Fruit fly (Drosophila melanogaster) whole organism, prepupa: Measurements from ENCODE around the gene CG18549.

Experiments used
- CG10631 ChIP-seq: fragments of 200-800 bp; sonication (Bioruptor generic); optimal IDR thresholded peaks from 2 replicates; lab custom pipeline; 2016; ENCODE audit warnings: missing biosample characterization, missing genetic modification characterization
- CG15336 ChIP-seq: fragments of 200-800 bp; sonication (Bioruptor generic); IDR thresholded peaks from 2 replicates; pipeline ENCODE4 v1.3.6; 2022; ENCODE audit warnings: missing biosample characterization, missing genetic modification characterization
- CG16779 ChIP-seq: fragments of 200-800 bp; sonication (Bioruptor generic); optimal IDR thresholded peaks from 3 replicates; lab custom pipeline; 2017; ENCODE audit warnings: missing biosample characterization, mild to moderate bottlenecking, missing genetic modification characterization
- CG3032 ChIP-seq: fragments of 200-800 bp; optimal IDR thresholded peaks from 2 replicates; lab custom pipeline; 2019; ENCODE audit warnings: missing biosample characterization, mild to moderate bottlenecking, missing genetic modification characterization, moderate library complexity
- CG34406 ChIP-seq: fragments of 200-800 bp; sonication (Bioruptor generic); optimal IDR thresholded peaks from 3 replicates; lab custom pipeline; 2016; ENCODE audit warnings: missing biosample characterization, missing genetic modification characterization
- CG3919 ChIP-seq: fragments of 200-800 bp; sonication (Bioruptor generic); optimal IDR thresholded peaks from 3 replicates; lab custom pipeline; 2016; ENCODE audit warnings: missing biosample characterization, missing genetic modification characterization
- CG4318 ChIP-seq: fragments of 200-800 bp; sonication (Bioruptor generic); optimal IDR thresholded peaks from 3 replicates; lab custom pipeline; 2017; ENCODE audit warnings: missing biosample characterization, mild to moderate bottlenecking, missing genetic modification characterization
- CG6163 ChIP-seq: fragments of 200-800 bp; sonication (Bioruptor generic); IDR thresholded peaks from 3 replicates; pipeline ENCODE4 v1.3.6; 2022; ENCODE audit warnings: missing biosample characterization, missing genetic modification characterization
- CG6808 ChIP-seq: fragments of 200-800 bp; sonication (Bioruptor generic); optimal IDR thresholded peaks from 3 replicates; lab custom pipeline; 2017; ENCODE audit warnings: missing biosample characterization, missing genetic modification characterization, mild to moderate bottlenecking, moderate library complexity, missing genetic modification reagents
- CG6854 ChIP-seq: fragments of 200-800 bp; sonication (Bioruptor generic); optimal IDR thresholded peaks from 2 replicates; lab custom pipeline; 2017; ENCODE audit warnings: missing biosample characterization, mild to moderate bottlenecking, missing genetic modification characterization
- CG8319 ChIP-seq: fragments of 200-800 bp; sonication (Bioruptor generic); optimal IDR thresholded peaks from 3 replicates; lab custom pipeline; 2016; ENCODE audit warnings: missing biosample characterization, missing genetic modification characterization
- CG8632 ChIP-seq: fragments of 200-800 bp; sonication (Bioruptor generic); optimal IDR thresholded peaks from 3 replicates; lab custom pipeline; 2016; ENCODE audit warnings: missing biosample characterization, missing genetic modification characterization
- CG9139 ChIP-seq: fragments of 200-800 bp; sonication (Bioruptor generic); optimal IDR thresholded peaks from 3 replicates; lab custom pipeline; 2017; ENCODE audit warnings: missing biosample characterization, mild to moderate bottlenecking, missing genetic modification characterization
- Eip78C ChIP-seq: fragments of 200-800 bp; sonication (Bioruptor generic); peaks from one replicate; lab custom pipeline; 2016; ENCODE audit warnings: missing biosample characterization, missing genetic modification characterization
- Eip93F ChIP-seq: fragments of 200-800 bp; sonication (Bioruptor generic); optimal IDR thresholded peaks from 2 replicates; lab custom pipeline; 2016; ENCODE audit warnings: missing biosample characterization, mild to moderate bottlenecking, missing genetic modification characterization
- Ets96B ChIP-seq: fragments of 200-800 bp; optimal IDR thresholded peaks from 2 replicates; lab custom pipeline; 2019; ENCODE audit warnings: missing biosample characterization, mild to moderate bottlenecking, missing genetic modification characterization, moderate library complexity
- Gug ChIP-seq: fragments of 200-800 bp; sonication (Bioruptor generic); IDR thresholded peaks from 2 replicates; pipeline ENCODE4 v1.3.6; 2022; ENCODE audit warnings: missing biosample characterization, missing genetic modification characterization
- Hr39 ChIP-seq: fragments of 200-800 bp; sonication (Bioruptor generic); optimal IDR thresholded peaks from 2 replicates; lab custom pipeline; 2016; ENCODE audit warnings: missing biosample characterization, missing genetic modification characterization
- Lpt ChIP-seq: fragments of 200-800 bp; sonication (Bioruptor generic); optimal IDR thresholded peaks from 3 replicates; lab custom pipeline; 2016; ENCODE audit warnings: missing biosample characterization, missing genetic modification characterization
- Sox14 ChIP-seq: fragments of 200-800 bp; sonication (Bioruptor generic); optimal IDR thresholded peaks from 3 replicates; lab custom pipeline; 2016; ENCODE audit warnings: missing biosample characterization, missing genetic modification characterization
- Sox15 ChIP-seq: fragments of 200-800 bp; sonication (Bioruptor generic); optimal IDR thresholded peaks from 3 replicates; lab custom pipeline; 2016; ENCODE audit warnings: missing biosample characterization, missing genetic modification characterization
- acj6 ChIP-seq: fragments of 200-800 bp; sonication (Bioruptor generic); optimal IDR thresholded peaks from 3 replicates; lab custom pipeline; 2016; ENCODE audit warnings: missing biosample characterization, missing genetic modification characterization
- eg ChIP-seq: fragments of 200-800 bp; sonication (Bioruptor generic); IDR thresholded peaks from 3 replicates; pipeline ENCODE4 v1.3.6; 2022; ENCODE audit warnings: missing biosample characterization, missing genetic modification characterization
- esn ChIP-seq: fragments of 200-800 bp; sonication (Bioruptor generic); optimal IDR thresholded peaks from 2 replicates; lab custom pipeline; 2016; ENCODE audit warnings: missing biosample characterization, mild to moderate bottlenecking, missing genetic modification characterization, moderate library complexity
- fkh ChIP-seq: fragments of 200-800 bp; sonication (Bioruptor generic); optimal IDR thresholded peaks from 3 replicates; lab custom pipeline; 2017; ENCODE audit warnings: missing biosample characterization, mild to moderate bottlenecking, missing genetic modification characterization, moderate library complexity
- lz ChIP-seq: fragments of 200-800 bp; sonication (Bioruptor generic); optimal IDR thresholded peaks from 3 replicates; lab custom pipeline; 2016; ENCODE audit warnings: missing biosample characterization, missing genetic modification characterization
- net ChIP-seq: fragments of 200-800 bp; sonication (Bioruptor generic); optimal IDR thresholded peaks from 3 replicates; lab custom pipeline; 2016; ENCODE audit warnings: missing biosample characterization, missing genetic modification characterization
- pdm3 ChIP-seq: fragments of 200-800 bp; sonication (Bioruptor generic); optimal IDR thresholded peaks from 3 replicates; lab custom pipeline; 2016; ENCODE audit warnings: missing biosample characterization, missing genetic modification characterization
- salr ChIP-seq, 2 experiments: fragments of 200-800 bp; sonication (Bioruptor generic); optimal IDR thresholded peaks; 3 replicates each; lab custom pipeline; 2016 to 2018; ENCODE audit warnings: missing biosample characterization in 2 of 2, missing genetic modification characterization in 2 of 2, mild to moderate bottlenecking in 1 of 2
- spab ChIP-seq: fragments of 200-800 bp; sonication (Bioruptor generic); optimal IDR thresholded peaks from 2 replicates; lab custom pipeline; 2017; ENCODE audit warnings: missing biosample characterization, mild to moderate bottlenecking, missing genetic modification characterization, missing genetic modification reagents
- ss ChIP-seq, 2 experiments: fragments of 200-800 bp; sonication (Bioruptor generic); optimal IDR thresholded peaks; 2 replicates in 1 of 2; 3 replicates in 1 of 2; lab custom pipeline; 2017 to 2018; ENCODE audit warnings: mild to moderate bottlenecking in 2 of 2, missing biosample characterization in 2 of 2, missing genetic modification characterization in 2 of 2, moderate library complexity in 1 of 2
- svp ChIP-seq: fragments of 200-800 bp; sonication (Bioruptor generic); peaks from one replicate; lab custom pipeline; 2016; ENCODE audit warnings: missing biosample characterization, missing genetic modification characterization
- topi ChIP-seq: fragments of 200-800 bp; sonication (Bioruptor generic); optimal IDR thresholded peaks from 3 replicates; lab custom pipeline; 2016; ENCODE audit warnings: missing biosample characterization, missing genetic modification characterization
- vri ChIP-seq: fragments of 200-800 bp; sonication (Bioruptor generic); optimal IDR thresholded peaks from 3 replicates; lab custom pipeline; 2016; ENCODE audit warnings: missing biosample characterization, mild to moderate bottlenecking, missing genetic modification characterization

CG18549 gene

dm6 chr3R:12408160-12408559 lies 40.9 kb upstream of the CG18549 start, which contains the start of gene CG5196:
CG5196 (plus strand) TSS chr3R:12408316.
- TF ChIP-seq CG6163 (GFP tag; lab: Robert Waterston, UW), result peak; percentile 20; the same call in 1 of the 3 replicates
- TF ChIP-seq Eip78C (GFP tag; lab: Kevin White, UChicago), result peak; percentile 67
- no peak for TF ChIP-seq CG6808 (GFP tag; lab: Kevin White, UChicago)
- peak in 1 of 2 experiments; percentile 38 for TF ChIP-seq ss (GFP tag; optimal IDR thresholded peaks at IDR 0.05; lab: Kevin White, UChicago)
- peak; percentile 93 for TF ChIP-seq fkh (GFP tag; lab: Kevin White, UChicago)
- no peak for TF ChIP-seq vri (GFP tag; lab: Kevin White, UChicago)
- peak; percentile 4 for TF ChIP-seq Sox14
- peak; percentile 25 for TF ChIP-seq CG6854 (GFP tag; lab: Kevin White, UChicago)
- TF ChIP-seq CG15336 (GFP tag; lab: Robert Waterston, UW), result 0 out of 2 replicates have a peak, but pooled peaks have one; percentile 25
- TF ChIP-seq pdm3 (GFP tag; lab: Kevin White, UChicago), result no peak
- peak; percentile 10 for TF ChIP-seq Ets96B (tag; lab: Kevin White, UChicago)
- peak; percentile 25 for TF ChIP-seq esn

DNA sequence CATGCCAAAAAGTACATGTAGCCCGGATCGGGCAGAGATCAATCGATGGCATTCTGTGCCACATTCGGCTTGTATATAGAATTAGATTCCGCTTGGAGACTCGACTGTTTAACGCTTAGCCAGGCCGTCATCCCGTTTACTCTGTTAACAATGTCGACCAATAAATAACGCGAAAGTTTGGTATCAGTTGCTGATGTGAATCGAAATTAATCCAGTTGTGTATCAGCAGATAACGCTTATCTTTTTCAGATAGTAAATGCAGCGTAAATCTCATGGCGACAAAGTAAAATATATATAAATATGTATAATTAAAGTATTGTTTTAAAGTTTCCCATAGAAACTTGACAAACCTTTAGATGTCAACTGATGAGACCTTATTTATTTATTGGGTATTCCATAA lies 37.6 kb upstream of the CG18549 start:
- TF ChIP-seq CG3919 (no peak), vri (GFP tag; lab: Kevin White, UChicago) (no peak), salr (GFP tag; optimal IDR thresholded peaks at IDR 0.05; lab: Kevin White, UChicago) (no peak), svp (GFP tag; lab: Kevin White, UChicago) (no peak), Ets96B (tag; lab: Kevin White, UChicago) (no peak), CG34406 (no peak), CG4318 (GFP tag; lab: Kevin White, UChicago) (no peak), CG8319 (GFP tag; lab: Kevin White, UChicago) (no peak), eg (GFP tag; lab: Robert Waterston, UW) (no peak)

dm6 chr3R:12413274-12413958 lies 35.7 kb upstream of the CG18549 start, which contains the start of the genes Dip-C and pps:
Dip-C (minus strand) TSS chr3R:12413759.
pps (plus strand) TSS chr3R:12413828.
- TF ChIP-seq Hr39 (GFP tag; lab: Kevin White, UChicago), result no peak
- no peak for TF ChIP-seq Gug
- no peak for TF ChIP-seq CG15336 (GFP tag; lab: Robert Waterston, UW)
- TF ChIP-seq CG8632 (GFP tag; lab: Kevin White, UChicago), result no peak
- peak; percentile 10 for TF ChIP-seq CG3032 (tag; lab: Kevin White, UChicago)
- no peak for TF ChIP-seq CG10631 (GFP tag; lab: Kevin White, UChicago)
- TF ChIP-seq CG3919, result no peak
- TF ChIP-seq Sox15, result no peak
- no peak for TF ChIP-seq net
- no peak for TF ChIP-seq CG34406
- no peak for TF ChIP-seq CG16779
- peak; percentile 32 for TF ChIP-seq esn
- peak; percentile 63 for TF ChIP-seq Sox14
- no peak for TF ChIP-seq spab (GFP tag; lab: Kevin White, UChicago)
- TF ChIP-seq lz (GFP tag; lab: Kevin White, UChicago), result no peak
- TF ChIP-seq acj6, result no peak
- TF ChIP-seq Lpt (GFP tag; lab: Kevin White, UChicago), result no peak
- TF ChIP-seq CG6854 (GFP tag; lab: Kevin White, UChicago), result peak; percentile 51
- no peak for TF ChIP-seq topi (GFP tag; lab: Kevin White, UChicago)
- no peak for TF ChIP-seq CG9139 (GFP tag; lab: Kevin White, UChicago)
- TF ChIP-seq Ets96B (tag; lab: Kevin White, UChicago), result no peak
- TF ChIP-seq Eip93F, result no peak

DNA sequence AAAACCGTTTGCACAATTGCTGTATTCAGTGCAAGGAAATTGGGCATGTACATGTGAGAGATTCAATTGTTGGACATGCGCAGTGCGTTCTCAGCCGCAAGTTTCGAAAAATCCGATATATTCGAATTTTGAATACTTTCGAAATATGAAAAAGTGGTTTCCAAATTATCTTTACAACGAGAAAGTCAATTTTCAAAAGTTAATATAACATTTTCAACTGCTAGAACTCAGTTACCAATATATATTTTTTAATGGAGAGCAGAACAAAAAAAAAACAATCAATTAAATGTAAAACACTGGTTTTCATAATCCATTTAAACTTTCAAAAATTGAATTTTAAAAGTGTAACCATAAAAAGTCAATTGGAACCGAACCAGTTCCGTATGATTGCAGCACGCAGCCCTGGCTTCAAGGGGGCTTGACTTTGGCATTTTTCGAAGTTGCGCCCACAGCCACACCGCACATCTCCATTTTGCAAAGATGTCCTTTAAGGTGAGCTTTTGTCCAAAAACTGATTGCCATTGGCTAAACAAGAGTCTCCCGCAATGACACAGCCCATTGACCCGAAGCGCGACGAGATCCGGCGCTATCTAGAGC lies 26.6 kb upstream of the CG18549 start, which contains the start of the genes Scgbeta and CG17202:
Gene Scgbeta (minus strand): TSS at position 51 of the 597 bp plus-strand sequence.
Gene CG17202 (plus strand): TSS at position 390 of the 597 bp plus-strand sequence.
- TF ChIP-seq Sox14 (no peak), esn (peak; percentile 28)
